Worm (Caenorhabditis elegans) whole organism, L4 larva: ENCODE results near the gene F44E5.15.

Experiments
- D1046.2 ChIP-seq: fragments of 200-800 bp; sonication (Bioruptor generic); IDR thresholded peaks from 2 replicates; pipeline ENCODE4 v1.3.6; 2022; ENCODE audit warnings: missing genetic modification characterization, missing compliant biosample characterization
- F10B5.3 ChIP-seq: sonication (generic microtip); optimal IDR thresholded peaks from 2 replicates; lab custom pipeline; 2016; ENCODE audit warnings: mild to moderate bottlenecking, missing genetic modification characterization, missing compliant biosample characterization
- F44E2.7 ChIP-seq: fragments of 200-800 bp; sonication (Bioruptor generic); IDR thresholded peaks from 2 replicates; pipeline ENCODE4 v2.1.2; 2022; ENCODE audit warnings: missing genetic modification characterization, missing compliant biosample characterization
- T20F7.1 ChIP-seq: fragments of 200-800 bp; sonication (Bioruptor generic); optimal IDR thresholded peaks from 2 replicates; lab custom pipeline; 2018; ENCODE audit warnings: mild to moderate bottlenecking, missing genetic modification characterization, missing compliant biosample characterization
- T26A8.4 ChIP-seq: fragments of 200-800 bp; sonication (Bioruptor generic); IDR thresholded peaks from 2 replicates; pipeline ENCODE4 v1.3.6; 2022; ENCODE audit warnings: missing genetic modification characterization, missing compliant biosample characterization
- Y5F2A.4 ChIP-seq: fragments of 200-800 bp; sonication (Bioruptor generic); optimal IDR thresholded peaks from 2 replicates; lab custom pipeline; 2018; ENCODE audit warnings: mild to moderate bottlenecking, missing genetic modification characterization, missing compliant biosample characterization
- aly-2 ChIP-seq: sonication (generic microtip); optimal IDR thresholded peaks from 2 replicates; lab custom pipeline; 2018; ENCODE audit warnings: missing biosample characterization, missing genetic modification characterization
- ceh-20 ChIP-seq: fragments of 200-800 bp; sonication (Bioruptor generic); IDR thresholded peaks from 2 replicates; pipeline ENCODE4 v1.3.6; 2022; ENCODE audit warnings: missing genetic modification reagents, missing genetic modification characterization, missing compliant biosample characterization
- ceh-28 ChIP-seq: fragments of 150-350 bp; optimal IDR thresholded peaks from 2 replicates; lab custom pipeline; 2014; ENCODE audit warnings: missing biosample characterization, missing genetic modification reagents, missing genetic modification characterization
- ceh-62 ChIP-seq: sonication (generic microtip); optimal IDR thresholded peaks from 2 replicates; lab custom pipeline; 2017; ENCODE audit warnings: missing biosample characterization, missing genetic modification characterization
- ceh-82 ChIP-seq: sonication (generic microtip); optimal IDR thresholded peaks from 2 replicates; lab custom pipeline; 2017; ENCODE audit warnings: missing biosample characterization, missing genetic modification characterization
- daf-12 ChIP-seq: fragments of 150-350 bp; optimal IDR thresholded peaks from 2 replicates; lab custom pipeline; 2014; ENCODE audit warnings: missing biosample characterization, missing genetic modification reagents, missing genetic modification characterization
- daf-16 ChIP-seq, 3 experiments: sonication (generic microtip); optimal IDR thresholded peaks; 2 replicates each; lab custom pipeline; 2016 to 2017; ENCODE audit warnings: missing genetic modification characterization in 3 of 3, missing genetic modification reagents in 3 of 3, mild to moderate bottlenecking in 2 of 3, missing compliant biosample characterization in 2 of 3, missing biosample characterization in 1 of 3, moderate library complexity in 1 of 3
- dmd-6 ChIP-seq: fragments of 200-800 bp; sonication (Bioruptor generic); IDR thresholded peaks from 2 replicates; pipeline ENCODE4 v1.3.6; 2022; ENCODE audit warnings: missing genetic modification reagents, missing genetic modification characterization, missing compliant biosample characterization
- dpl-1 ChIP-seq: fragments of 150-350 bp; optimal IDR thresholded peaks from 2 replicates; lab custom pipeline; 2014; ENCODE audit warnings: missing biosample characterization, missing genetic modification reagents, missing genetic modification characterization
- dve-1 ChIP-seq: sonication (generic microtip); optimal IDR thresholded peaks from 2 replicates; lab custom pipeline; 2017; ENCODE audit warnings: antibody characterized with exemption, mild to moderate bottlenecking, missing genetic modification characterization, missing compliant biosample characterization; ENCODE audit not compliant: insufficient read depth
- egl-43 ChIP-seq: fragments of 200-800 bp; sonication (Bioruptor generic); IDR thresholded peaks from 2 replicates; pipeline ENCODE4 v1.3.6; 2022; ENCODE audit warnings: missing genetic modification reagents, missing genetic modification characterization, missing compliant biosample characterization
- fkh-10 ChIP-seq: fragments of 150-350 bp; optimal IDR thresholded peaks from 2 replicates; lab custom pipeline; 2014; ENCODE audit warnings: missing biosample characterization, missing genetic modification reagents, missing genetic modification characterization
- gei-8 ChIP-seq: fragments of 200-800 bp; sonication (Bioruptor generic); optimal IDR thresholded peaks from 2 replicates; lab custom pipeline; 2018; ENCODE audit warnings: mild to moderate bottlenecking, missing genetic modification characterization, missing compliant biosample characterization
- lin-13 ChIP-seq: fragments of 150-350 bp; optimal IDR thresholded peaks from 2 replicates; lab custom pipeline; 2014; ENCODE audit warnings: missing biosample characterization, missing genetic modification reagents, missing genetic modification characterization
- lin-38 ChIP-seq: fragments of 200-800 bp; sonication (Bioruptor generic); IDR thresholded peaks from 2 replicates; pipeline ENCODE4 v1.3.6; 2022; ENCODE audit warnings: missing genetic modification reagents, missing genetic modification characterization, missing compliant biosample characterization
- lsy-2 ChIP-seq, 2 experiments: fragments of 150-350 bp in 1 of 2; sonication (generic microtip) in 1 of 2; optimal IDR thresholded peaks; 2 replicates each; lab custom pipeline; 2014 to 2017; ENCODE audit warnings: missing biosample characterization in 2 of 2, missing genetic modification characterization in 2 of 2
- madf-5 ChIP-seq, 2 experiments: fragments of 200-800 bp; sonication (Bioruptor generic); IDR thresholded peaks; 2 replicates each; pipeline ENCODE4 v1.3.6; 2022; ENCODE audit warnings: missing compliant biosample characterization in 2 of 2, missing genetic modification characterization in 2 of 2
- mep-1 ChIP-seq: fragments of 150-350 bp; sonication (generic microtip); optimal IDR thresholded peaks from 3 replicates; lab custom pipeline; 2014; ENCODE audit warnings: missing biosample characterization, missing genetic modification characterization
- mes-2 ChIP-seq: sonication (generic microtip); optimal IDR thresholded peaks from 2 replicates; lab custom pipeline; 2016; ENCODE audit warnings: missing genotype, mild to moderate bottlenecking, missing genetic modification characterization, missing compliant biosample characterization; ENCODE audit not compliant: poor library complexity, severe bottlenecking
- nhr-11 ChIP-seq: fragments of 150-350 bp; optimal IDR thresholded peaks from 2 replicates; lab custom pipeline; 2014; ENCODE audit warnings: missing biosample characterization, missing genetic modification characterization
- nhr-111 ChIP-seq: fragments of 200-800 bp; sonication (Bioruptor generic); optimal IDR thresholded peaks from 2 replicates; lab custom pipeline; 2018; ENCODE audit warnings: mild to moderate bottlenecking, missing genetic modification characterization, missing compliant biosample characterization
- nhr-237 ChIP-seq: sonication (generic microtip); optimal IDR thresholded peaks from 2 replicates; lab custom pipeline; 2017; ENCODE audit warnings: missing biosample characterization, missing genetic modification characterization
- nhr-41 ChIP-seq: fragments of 200-800 bp; sonication (Bioruptor generic); IDR thresholded peaks from 2 replicates; pipeline ENCODE4 v1.3.6; 2022; ENCODE audit warnings: missing genetic modification reagents, missing genetic modification characterization, missing compliant biosample characterization
- nhr-48 ChIP-seq: sonication (generic microtip); optimal IDR thresholded peaks from 2 replicates; lab custom pipeline; 2016; ENCODE audit warnings: mild to moderate bottlenecking, missing genetic modification characterization, missing compliant biosample characterization
- pha-4 ChIP-seq, 2 experiments: fragments of 150-350 bp in 1 of 2; fragments of 200-800 bp in 1 of 2; sonication (Bioruptor generic) in 1 of 2; IDR thresholded peaks in 1 of 2; optimal IDR thresholded peaks in 1 of 2; 2 replicates each; pipeline versions ENCODE4 v1.3.6 to Lab custom; 2014 to 2022; ENCODE audit warnings: missing genetic modification characterization in 2 of 2, missing genetic modification reagents in 2 of 2, missing biosample characterization in 1 of 2, missing compliant biosample characterization in 1 of 2
- skn-1 ChIP-seq: fragments of 150-350 bp; optimal IDR thresholded peaks from 2 replicates; lab custom pipeline; 2014; ENCODE audit warnings: missing biosample characterization, missing genetic modification characterization
- snpc-4 ChIP-seq: fragments of 150-350 bp; optimal IDR thresholded peaks from 2 replicates; lab custom pipeline; 2014; ENCODE audit warnings: missing biosample characterization, missing genetic modification characterization
- spr-1 ChIP-seq: sonication (generic microtip); optimal IDR thresholded peaks from 2 replicates; lab custom pipeline; 2016; ENCODE audit warnings: mild to moderate bottlenecking, missing genetic modification characterization, missing compliant biosample characterization
- spr-3 ChIP-seq: fragments of 200-800 bp; sonication (Bioruptor generic); optimal IDR thresholded peaks from 2 replicates; lab custom pipeline; 2018; ENCODE audit warnings: mild to moderate bottlenecking, missing genetic modification characterization, missing compliant biosample characterization
- tra-1 ChIP-seq: fragments of 200-800 bp; sonication (Bioruptor generic); IDR thresholded peaks from 2 replicates; pipeline ENCODE4 v1.3.6; 2022; ENCODE audit warnings: missing genetic modification reagents, missing genetic modification characterization, missing compliant biosample characterization
- unc-39 ChIP-seq: sonication (generic microtip); optimal IDR thresholded peaks from 2 replicates; lab custom pipeline; 2017; ENCODE audit warnings: missing biosample characterization, missing genetic modification characterization
- zag-1 ChIP-seq: fragments of 150-350 bp; optimal IDR thresholded peaks from 2 replicates; lab custom pipeline; 2014; ENCODE audit warnings: missing biosample characterization, missing genetic modification characterization
- zip-2 ChIP-seq: fragments of 150-350 bp; optimal IDR thresholded peaks from 2 replicates; lab custom pipeline; 2014; ENCODE audit warnings: missing biosample characterization, missing genetic modification characterization
- ztf-11 ChIP-seq: fragments of 150-350 bp; optimal IDR thresholded peaks from 2 replicates; lab custom pipeline; 2014; ENCODE audit warnings: missing biosample characterization, missing genetic modification characterization
- ztf-7 ChIP-seq: fragments of 150-350 bp; optimal IDR thresholded peaks from 2 replicates; lab custom pipeline; 2014; ENCODE audit warnings: missing biosample characterization, missing genetic modification characterization

Gene F44E5.15

DNA sequence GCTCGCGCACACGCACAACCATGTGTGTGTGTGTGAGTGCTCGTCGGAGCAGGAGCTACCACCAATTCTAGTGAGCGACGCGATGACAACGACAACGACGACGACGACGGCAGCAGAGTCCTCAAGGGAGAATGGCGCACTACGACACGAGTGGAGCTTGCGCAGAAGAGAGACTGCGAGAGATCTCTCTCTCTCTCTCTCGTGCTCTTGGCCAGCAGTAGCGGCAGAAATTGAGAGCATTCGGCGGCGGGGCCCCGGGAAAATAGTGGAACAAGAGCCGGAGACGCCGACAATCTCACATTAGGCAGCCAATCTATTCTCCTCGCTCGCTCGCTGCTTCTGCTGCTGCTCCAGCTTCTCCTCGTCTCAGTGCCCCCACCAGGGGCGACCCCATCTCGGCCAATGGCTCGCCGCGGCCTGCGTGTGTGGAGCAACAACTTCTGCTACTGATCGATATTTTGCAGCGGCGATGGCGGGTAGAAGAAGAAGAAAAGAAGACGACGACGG is 25.6 kb upstream of the F44E5.15 start (continued):
- TF ChIP-seq ceh-20 (peak; percentile 66), zag-1 (tag; lab: Kevin White, UChicago) (peak; percentile 32), mep-1 (tag; lab: Kevin White, UChicago) (peak; percentile 82), nhr-48 (peak; percentile 18), daf-16 (GFP tag; optimal IDR thresholded peaks at IDR 0.05; lab: Kevin White, UChicago) (peak in 1 of 2 experiments; percentile 9), daf-16 (tag; optimal IDR thresholded peaks at IDR 0.05; lab: Kevin White, UChicago) (no peak)

DNA sequence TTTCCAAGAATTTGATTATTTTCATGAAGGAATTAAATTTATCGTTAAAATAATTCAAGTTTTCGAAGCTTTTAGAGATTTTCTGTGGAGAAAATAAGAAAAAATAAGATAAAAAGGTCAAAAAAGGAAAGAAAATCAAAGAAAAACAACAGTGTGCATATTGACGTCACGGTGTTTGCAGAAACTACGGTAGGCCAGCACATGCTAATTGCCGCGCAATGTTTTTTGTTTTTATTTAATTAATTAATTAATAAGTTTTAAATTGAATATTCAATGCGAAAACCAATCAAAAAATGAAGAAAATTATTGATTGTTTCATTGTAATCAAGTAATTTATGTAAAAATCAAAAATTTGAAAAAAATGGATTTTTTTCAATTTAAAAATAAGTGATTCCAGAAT is 24.6 kb upstream of the F44E5.15 start:
- TF ChIP-seq ceh-82, result no peak
- no peak for TF ChIP-seq dmd-6 (GFP tag; lab: Robert Waterston, UW)
- TF ChIP-seq F44E2.7 (GFP tag; lab: Robert Waterston, UW), result no peak
- TF ChIP-seq ceh-62, result no peak
- no peak for TF ChIP-seq daf-12
- peak; percentile 15 for TF ChIP-seq mes-2
- peak; percentile 35 for TF ChIP-seq T20F7.1 (GFP tag; lab: Kevin White, UChicago)
- TF ChIP-seq F10B5.3 (tag; lab: Kevin White, UChicago), result no peak
- 0 out of 2 replicates have a peak, but pooled peaks have one; percentile 9 for TF ChIP-seq lin-38
- TF ChIP-seq lsy-2 (tag; optimal IDR thresholded peaks at IDR 0.05; lab: Kevin White, UChicago), result peak; percentile 24 to 95
- no peak for TF ChIP-seq fkh-10 (GFP tag; lab: Kevin White, UChicago)
- no peak for TF ChIP-seq pha-4 (GFP tag; IDR thresholded peaks at IDR 0.05; lab: Robert Waterston, UW)
- no peak for TF ChIP-seq pha-4 (tag; optimal IDR thresholded peaks at IDR 0.05; lab: Kevin White, UChicago)

DNA sequence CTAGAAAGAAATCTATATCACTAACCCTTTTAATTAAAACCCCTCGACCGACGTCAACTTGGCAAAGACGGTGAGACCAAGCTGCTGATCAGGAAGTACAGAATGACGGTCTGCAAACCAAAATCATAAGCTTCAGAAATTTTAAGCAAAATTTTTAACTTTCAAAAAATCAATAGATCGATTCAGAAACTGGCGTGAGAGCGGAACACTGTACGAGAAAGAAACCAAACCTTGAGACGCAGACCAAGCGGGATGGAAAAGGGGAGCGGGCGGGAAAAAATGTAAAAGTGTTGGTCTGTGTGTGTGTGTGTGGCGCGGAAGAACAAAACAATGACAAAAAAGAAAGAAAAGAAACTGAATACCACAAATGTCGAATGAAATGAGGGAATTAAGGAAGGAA is 24.0 kb upstream of the F44E5.15 start, which contains the start of the genes F44E5.17 and gpb-1:
Gene F44E5.17, minus strand, starts transcription at position 101 of the 400 bp plus-strand sequence.
Gene gpb-1, minus strand, starts transcription at position 118 of the 400 bp plus-strand sequence.
- no peak for TF ChIP-seq unc-39
- TF ChIP-seq ceh-28, result peak; percentile 2
- TF ChIP-seq pha-4 (GFP tag; IDR thresholded peaks at IDR 0.05; lab: Robert Waterston, UW), result 0 out of 2 replicates have a peak, but pooled peaks have one; percentile 23
- no peak for TF ChIP-seq pha-4 (tag; optimal IDR thresholded peaks at IDR 0.05; lab: Kevin White, UChicago)
- TF ChIP-seq dve-1, result peak; percentile 22
- TF ChIP-seq mep-1 (tag; lab: Kevin White, UChicago), result peak; percentile 20

DNA sequence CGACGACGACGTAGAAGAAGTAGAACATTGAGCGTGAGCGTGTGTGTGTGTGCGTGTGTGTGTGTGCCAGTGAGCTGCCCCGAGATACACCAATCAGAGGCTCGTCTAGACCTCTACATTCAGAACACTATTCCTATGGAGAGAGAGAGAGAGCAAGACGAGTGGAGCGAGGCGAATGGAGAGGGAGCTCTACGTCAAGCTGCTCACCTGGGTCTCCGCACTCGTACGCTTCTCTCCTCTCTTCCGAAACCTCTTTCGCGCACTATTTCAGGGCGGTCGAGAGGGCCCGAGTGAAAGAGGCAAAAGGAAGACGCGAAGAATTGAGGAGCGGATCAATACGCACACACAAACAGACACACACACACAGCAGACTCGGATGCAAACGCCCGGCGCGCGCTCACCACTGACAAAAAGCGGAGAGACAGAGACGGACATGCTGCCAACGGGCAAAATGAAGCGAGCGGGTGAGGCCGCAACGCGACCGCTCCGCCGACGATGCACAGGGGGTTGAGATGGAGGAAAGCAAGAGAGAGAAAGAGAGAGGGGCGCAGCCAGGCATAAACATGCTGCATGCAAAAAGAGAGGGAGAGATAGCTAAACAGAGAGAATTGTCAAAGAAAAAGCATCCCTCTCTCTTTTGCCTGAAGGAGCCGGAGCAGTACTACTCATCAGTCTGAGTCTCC is 22.8 kb upstream of the F44E5.15 start:
- TF ChIP-seq D1046.2 (GFP tag; lab: Robert Waterston, UW) (no peak), Y5F2A.4 (no peak), daf-16 (GFP tag; optimal IDR thresholded peaks at IDR 0.05; lab: Kevin White, UChicago) (peak in 1 of 2 experiments; percentile 76), daf-16 (tag; optimal IDR thresholded peaks at IDR 0.05; lab: Kevin White, UChicago) (peak; percentile 58), snpc-4 (no peak), tra-1 (GFP tag; lab: Robert Waterston, UW) (no peak), egl-43 (GFP tag; lab: Robert Waterston, UW) (peak; percentile 86), lin-13 (GFP tag; lab: Kevin White, UChicago) (peak; percentile 51), nhr-41 (GFP tag; lab: Robert Waterston, UW) (peak; percentile 55; the same call in 1 of the 2 replicates), F10B5.3 (tag; lab: Kevin White, UChicago) (peak; percentile 67), ceh-82 (no peak), ztf-7 (tag; lab: Kevin White, UChicago) (no peak), ceh-20 (peak; percentile 63; the same call in 1 of the 2 replicates), dve-1 (peak; percentile 57), spr-3 (GFP tag; lab: Kevin White, UChicago) (peak; percentile 79), skn-1 (tag; lab: Kevin White, UChicago) (no peak), lsy-2 (tag; optimal IDR thresholded peaks at IDR 0.05; lab: Kevin White, UChicago) (peak; percentile 66 to 67), nhr-237 (no peak), mes-2 (peak; percentile 58), nhr-11 (tag; lab: Kevin White, UChicago) (peak; percentile 62), nhr-111 (GFP tag; lab: Kevin White, UChicago) (peak; percentile 40), mep-1 (tag; lab: Kevin White, UChicago) (peak; percentile 90), T26A8.4 (peak; percentile 71), aly-2 (tag; lab: Kevin White, UChicago) (no peak), ztf-11 (tag; lab: Kevin White, UChicago) (no peak), zip-2 (tag; lab: Kevin White, UChicago) (peak; percentile 55), pha-4 (GFP tag; IDR thresholded peaks at IDR 0.05; lab: Robert Waterston, UW) (peak; percentile 67), pha-4 (tag; optimal IDR thresholded peaks at IDR 0.05; lab: Kevin White, UChicago) (no peak), fkh-10 (GFP tag; lab: Kevin White, UChicago) (peak; percentile 87), gei-8 (peak; percentile 69), spr-1 (tag; lab: Kevin White, UChicago) (peak; percentile 88), madf-5 (GFP tag; IDR thresholded peaks at IDR 0.05; lab: Robert Waterston, UW) (no peak), daf-12 (no peak), dpl-1 (GFP tag; lab: Kevin White, UChicago) (peak; percentile 43)
